Worm (Caenorhabditis elegans): Measurements from ENCODE around the gene F59A1.18.

F59A1.18 gene

DNA sequence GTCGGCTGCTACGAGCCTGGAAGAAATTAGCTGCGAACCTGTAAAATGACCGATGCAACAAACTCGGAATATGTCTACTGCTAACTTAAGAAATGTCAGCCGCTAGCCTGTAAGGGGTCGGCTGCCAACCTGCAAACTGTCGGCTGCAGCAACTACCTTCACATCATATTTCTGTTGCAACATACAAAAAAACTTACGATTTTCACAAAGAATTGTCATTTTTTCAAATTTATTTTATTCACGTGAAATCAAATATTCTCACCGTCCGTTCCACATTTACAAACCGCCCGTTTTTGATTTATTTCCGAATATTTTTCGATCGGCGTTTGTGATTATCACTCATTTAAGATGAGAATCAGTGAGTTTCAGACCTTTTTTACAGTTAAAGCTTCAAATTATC, 12.9 kb upstream of the F59A1.18 start, which contains the start of gene Y26G10.6:
Gene Y26G10.6, plus strand, starts transcription at position 301 of the 400 bp plus-strand sequence.
- TF ChIP-seq unc-130 (GFP tag; optimal IDR thresholded peaks at IDR 0.05) (no peak), egl-43 (GFP tag; IDR thresholded peaks at IDR 0.05) (no peak), madf-5 (GFP tag; IDR thresholded peaks at IDR 0.05) (no peak), daf-19 (GFP tag; conservative IDR thresholded peaks at IDR 0.05) (no peak), madf-9 (GFP tag; conservative IDR thresholded peaks at IDR 0.05) (no peak), mdt-29 (GFP tag; IDR thresholded peaks at IDR 0.05) (no peak), zag-1 (tag; optimal IDR thresholded peaks at IDR 0.05) (no peak), set-16 (GFP tag; IDR thresholded peaks at IDR 0.05) (no peak), lin-1 (GFP tag; IDR thresholded peaks at IDR 0.05) (no peak), lim-7 (GFP tag; IDR thresholded peaks at IDR 0.05) (no peak), sdz-12 (GFP tag; optimal IDR thresholded peaks at IDR 0.05) (no peak)

DNA sequence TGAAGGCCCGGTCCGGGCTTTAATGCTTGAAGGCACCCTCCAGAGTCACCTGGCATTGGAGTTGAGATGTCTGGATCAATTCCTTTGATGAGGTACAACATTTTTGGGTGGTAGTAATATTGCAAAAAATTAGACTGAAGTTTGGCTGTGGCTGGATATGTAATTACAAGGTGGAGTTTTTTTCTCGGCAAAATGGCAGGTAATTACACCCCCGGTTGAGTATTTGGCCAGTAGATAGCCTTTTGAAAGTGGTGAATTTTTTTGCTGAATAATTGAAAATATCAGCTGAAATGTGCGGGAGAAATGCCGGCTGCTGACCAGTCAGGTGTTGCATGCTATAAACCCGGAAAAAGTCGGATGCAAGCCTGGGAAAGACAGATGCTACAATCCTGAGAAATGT, 12.3 kb upstream of the F59A1.18 start, which contains the start of gene Y26G10.4:
Gene Y26G10.4, minus strand, starts transcription at position 101 of the 400 bp plus-strand sequence.
- TF ChIP-seq hlh-11 (tag; optimal IDR thresholded peaks at IDR 0.05) (no peak), F49E8.2 (tag; optimal IDR thresholded peaks at IDR 0.05; ENCODE audit: borderline replicate concordance) (no peak), nhr-25 (tag; optimal IDR thresholded peaks at IDR 0.05; ENCODE audit: borderline replicate concordance, insufficient read depth) (no peak), pha-4 (GFP tag; IDR thresholded peaks at IDR 0.05) (no peak), pha-4 (tag; optimal IDR thresholded peaks at IDR 0.05) (no peak), sdz-12 (GFP tag; optimal IDR thresholded peaks at IDR 0.05) (no peak), php-3 (GFP tag; IDR thresholded peaks at IDR 0.05) (no peak), snpc-4 (tag; optimal IDR thresholded peaks at IDR 0.05) (no peak), set-16 (GFP tag; IDR thresholded peaks at IDR 0.05) (no peak), Y105C5A.15 (GFP tag; IDR thresholded peaks at IDR 0.05) (no peak), mdl-1 (tag; optimal IDR thresholded peaks at IDR 0.05) (no peak), ceh-44 (GFP tag; IDR thresholded peaks at IDR 0.05) (no peak), dmd-6 (GFP tag; IDR thresholded peaks at IDR 0.05) (no peak), mxl-3 (GFP tag; optimal IDR thresholded peaks at IDR 0.05) (no peak)

DNA sequence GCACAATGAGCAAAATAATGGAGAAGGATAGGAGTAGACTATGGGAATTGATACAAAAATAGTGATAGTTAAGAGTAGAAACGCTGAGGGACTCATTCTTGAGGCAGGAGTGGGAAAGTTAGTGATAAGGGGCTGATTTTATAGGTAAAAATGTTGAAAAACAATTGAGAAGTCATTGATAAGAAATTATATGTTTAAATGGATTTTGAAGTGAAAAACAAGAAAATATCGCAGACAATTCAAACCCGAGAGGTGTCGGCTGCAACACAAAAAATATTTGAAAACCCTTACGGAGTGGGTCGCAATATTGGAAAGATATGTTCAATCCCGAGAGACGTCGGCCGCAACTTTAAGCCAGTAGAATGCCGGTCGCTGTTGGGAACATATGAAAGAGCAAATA, 10.0 kb upstream of the F59A1.18 start, which contains the start of gene spp-29:
Gene spp-29, minus strand, starts transcription at position 101 of the 400 bp plus-strand sequence.
- TF ChIP-seq lin-38 (GFP tag; IDR thresholded peaks at IDR 0.05) (no peak), unc-62 (GFP tag; optimal IDR thresholded peaks at IDR 0.05 in 1 of 2) (no peak), unc-62 (tag; optimal IDR thresholded peaks at IDR 0.05) (no peak), aha-1 (tag) (no peak), lin-13 (GFP tag; optimal IDR thresholded peaks at IDR 0.05) (no peak), aly-2 (tag; optimal IDR thresholded peaks at IDR 0.05) (no peak), ceh-28 (tag; optimal IDR thresholded peaks at IDR 0.05) (no peak), nhr-28 (tag; optimal IDR thresholded peaks at IDR 0.05) (no peak), unc-130 (GFP tag; optimal IDR thresholded peaks at IDR 0.05) (no peak), hmg-1.1 (GFP tag; IDR thresholded peaks at IDR 0.05) (no peak), madf-5 (GFP tag; IDR thresholded peaks at IDR 0.05) (no peak), fos-1 (tag; optimal IDR thresholded peaks at IDR 0.05) (no peak), ceh-82 (tag; optimal IDR thresholded peaks at IDR 0.05) (no peak), set-16 (GFP tag; IDR thresholded peaks at IDR 0.05) (no peak), zag-1 (tag; optimal IDR thresholded peaks at IDR 0.05) (no peak), F44E2.7 (GFP tag; IDR thresholded peaks at IDR 0.05) (no peak)

ce11 chrV:17695802-17696201, 9.1 kb upstream of the F59A1.18 start, which contains the start of gene Y26G10.1:
Y26G10.1 (minus strand) TSS chrV:17695902.
- no peak for TF ChIP-seq dmd-9 (GFP tag; IDR thresholded peaks at IDR 0.05)
- no peak for TF ChIP-seq T26A8.4 (GFP tag; IDR thresholded peaks at IDR 0.05)
- TF ChIP-seq ztf-11 (tag; optimal IDR thresholded peaks at IDR 0.05), result no peak
- TF ChIP-seq Y105C5A.15 (GFP tag; IDR thresholded peaks at IDR 0.05), result no peak
- no peak for TF ChIP-seq F10B5.3 (tag; optimal IDR thresholded peaks at IDR 0.05)
- no peak for TF ChIP-seq egl-43 (GFP tag; IDR thresholded peaks at IDR 0.05)
- TF ChIP-seq nhr-10 (tag; optimal IDR thresholded peaks at IDR 0.05), result no peak
- TF ChIP-seq nhr-48 (tag; optimal IDR thresholded peaks at IDR 0.05), result no peak
- no peak for TF ChIP-seq dmd-8 (GFP tag; IDR thresholded peaks at IDR 0.05)
- TF ChIP-seq nhr-6 (tag; optimal IDR thresholded peaks at IDR 0.05), result no peak
- no peak for TF ChIP-seq dpl-1 (GFP tag; optimal IDR thresholded peaks at IDR 0.05)
- no peak for TF ChIP-seq snpc-4 (tag; optimal IDR thresholded peaks at IDR 0.05)
- no peak for TF ChIP-seq dmd-6 (GFP tag; IDR thresholded peaks at IDR 0.05)
- TF ChIP-seq sdz-12 (GFP tag; optimal IDR thresholded peaks at IDR 0.05), result no peak

Data from whole organism, L4 larva.